Worm (Caenorhabditis elegans) whole organism, mixed stage, embryonic: Measurements from ENCODE around the gene ZC13.10.

Experiments
- cnd-1 ChIP-seq: fragments of 200-800 bp; sonication (Bioruptor generic); optimal IDR thresholded peaks from 2 replicates; lab custom pipeline; 2018; ENCODE audit warnings: mild to moderate bottlenecking, missing genetic modification characterization, missing compliant biosample characterization
- lsy-2 ChIP-seq: fragments of 150-350 bp; optimal IDR thresholded peaks from 2 replicates; lab custom pipeline; 2014; ENCODE audit warnings: missing biosample characterization, missing genetic modification characterization
- nhr-237 ChIP-seq: fragments of 150-350 bp; optimal IDR thresholded peaks from 2 replicates; lab custom pipeline; 2014; ENCODE audit warnings: missing biosample characterization, missing genetic modification characterization

DNA sequence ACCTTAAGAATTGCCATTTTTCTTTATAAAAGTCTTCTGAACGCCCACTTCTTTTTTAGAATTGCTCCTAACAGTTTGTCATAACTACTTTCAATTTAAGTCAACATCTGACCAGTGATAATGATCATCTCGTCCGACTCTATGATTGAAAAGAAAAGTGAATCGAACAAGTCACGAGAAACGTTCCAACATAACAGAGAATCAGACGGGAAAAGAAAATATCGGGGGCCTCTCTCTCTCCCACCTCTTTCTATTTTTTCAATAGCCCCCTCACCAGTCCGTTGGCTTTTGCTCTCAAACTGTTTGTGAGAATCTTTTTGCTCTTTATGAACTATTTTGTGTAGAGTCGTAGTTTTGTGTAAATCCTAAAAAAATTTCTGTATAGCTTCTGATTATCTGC lies 25.2 kb upstream of the ZC13.10 start:
- no peak for TF ChIP-seq nhr-237 (tag; lab: Kevin White, UChicago)
- no peak for TF ChIP-seq cnd-1 (tag; lab: Kevin White, UChicago)
- no peak for TF ChIP-seq lsy-2 (tag; lab: Kevin White, UChicago)
